Worm (Caenorhabditis elegans) whole organism, mixed stage, embryonic: ENCODE data around the gene ZK154.4.
A peak's percentile ranks its signal among the peaks of the same experiment; 100 is the strongest.

Experiments used
- blmp-1 ChIP-seq: fragments of 150-350 bp; optimal IDR thresholded peaks from 2 replicates; lab custom pipeline; 2014; ENCODE audit warnings: missing biosample characterization, missing genetic modification characterization
- elt-1 ChIP-seq: sonication (generic microtip); optimal IDR thresholded peaks from 2 replicates; lab custom pipeline; 2017; ENCODE audit warnings: missing genetic modification characterization, mild to moderate bottlenecking, missing compliant biosample characterization, antibody characterized with exemption, moderate library complexity, borderline replicate concordance; ENCODE audit not compliant: insufficient read depth
- hlh-1 ChIP-seq: fragments of 150-350 bp; optimal IDR thresholded peaks from 2 replicates; lab custom pipeline; 2014; ENCODE audit warnings: missing biosample characterization, missing genetic modification reagents, missing genetic modification characterization
- lin-13 ChIP-seq: fragments of 150-350 bp; optimal IDR thresholded peaks from 2 replicates; lab custom pipeline; 2014; ENCODE audit warnings: missing biosample characterization, missing genetic modification characterization
- lin-32 ChIP-seq: fragments of 200-800 bp; sonication (Bioruptor generic); optimal IDR thresholded peaks from 2 replicates; lab custom pipeline; 2018; ENCODE audit warnings: mild to moderate bottlenecking, missing genetic modification characterization, missing compliant biosample characterization
- lsy-2 ChIP-seq: fragments of 150-350 bp; optimal IDR thresholded peaks from 2 replicates; lab custom pipeline; 2014; ENCODE audit warnings: missing biosample characterization, missing genetic modification characterization
- mep-1 ChIP-seq: fragments of 150-350 bp; optimal IDR thresholded peaks from 2 replicates; lab custom pipeline; 2017; ENCODE audit warnings: missing biosample characterization, missing genetic modification reagents, missing genetic modification characterization, inconsistent platforms
- nhr-28 ChIP-seq: fragments of 150-350 bp; optimal IDR thresholded peaks from 2 replicates; lab custom pipeline; 2014; ENCODE audit warnings: missing biosample characterization, missing genetic modification characterization
- snpc-4 ChIP-seq: fragments of 150-350 bp; optimal IDR thresholded peaks from 2 replicates; lab custom pipeline; 2014; ENCODE audit warnings: missing biosample characterization, missing genetic modification characterization
- unc-120 ChIP-seq: sonication (generic microtip); optimal IDR thresholded peaks from 2 replicates; lab custom pipeline; 2017; ENCODE audit warnings: missing genetic modification characterization, missing compliant biosample characterization; ENCODE audit not compliant: poor library complexity, severe bottlenecking
- unc-39 ChIP-seq: fragments of 150-350 bp; optimal IDR thresholded peaks from 2 replicates; lab custom pipeline; 2014; ENCODE audit warnings: missing biosample characterization, missing genetic modification characterization
- unc-62 ChIP-seq: fragments of 150-350 bp; optimal IDR thresholded peaks from 2 replicates; lab custom pipeline; 2014; ENCODE audit warnings: missing biosample characterization, missing genetic modification reagents, missing genetic modification characterization
- ztf-11 ChIP-seq: fragments of 150-350 bp; optimal IDR thresholded peaks from 2 replicates; lab custom pipeline; 2014; ENCODE audit warnings: missing biosample characterization, missing genetic modification characterization

ce11 chrX:7793377-7794041, 11.3 kb upstream of the ZK154.4 start, which contains the start of gene ZK154.6:
- TF ChIP-seq elt-1 (tag; lab: Kevin White, UChicago) (no peak), nhr-28 (no peak), unc-39 (tag; lab: Kevin White, UChicago) (no peak), ztf-11 (tag; lab: Kevin White, UChicago) (no peak), lin-32 (no peak), unc-62 (no peak), snpc-4 (no peak), lin-13 (tag; lab: Kevin White, UChicago) (no peak), lsy-2 (tag; lab: Kevin White, UChicago) (no peak), hlh-1 (tag; lab: Kevin White, UChicago) (no peak), blmp-1 (tag; lab: Kevin White, UChicago) (peak; percentile 95), mep-1 (no peak), unc-120 (tag; lab: Kevin White, UChicago) (no peak)
